Worm (Caenorhabditis elegans): ENCODE measurements around the gene ZK792.12.

Gene ZK792.12

DNA sequence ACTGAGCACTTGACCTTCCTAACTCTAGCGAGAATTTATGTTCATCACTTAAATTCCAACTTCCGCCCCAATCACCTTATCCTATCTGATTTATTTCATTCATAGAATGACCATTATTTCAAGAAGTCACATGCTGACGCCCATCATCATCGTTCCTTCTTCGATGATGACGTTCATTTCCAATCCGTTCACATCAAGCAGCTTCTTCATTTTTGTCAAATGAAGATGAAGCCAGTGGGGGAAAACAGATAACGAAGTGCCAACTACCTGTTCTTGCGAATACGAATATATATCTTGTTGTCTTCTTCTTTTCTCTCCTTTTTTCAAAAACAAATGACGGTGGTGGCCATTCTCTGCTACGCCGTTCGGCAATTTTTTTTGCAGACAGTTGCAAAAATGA lies 8.3 kb downstream of the ZK792.12 start:
- no peak for TF ChIP-seq ceh-19 (GFP tag; optimal IDR thresholded peaks at IDR 0.05)
- TF ChIP-seq sox-4 (tag; optimal IDR thresholded peaks at IDR 0.05), result no peak
- TF ChIP-seq ceh-30 (tag; optimal IDR thresholded peaks at IDR 0.05), result no peak
- TF ChIP-seq C08G9.2 (tag; optimal IDR thresholded peaks at IDR 0.05), result no peak
- no peak for TF ChIP-seq hlh-15 (tag; optimal IDR thresholded peaks at IDR 0.05)
- TF ChIP-seq odd-2 (tag; optimal IDR thresholded peaks at IDR 0.05), result no peak
- TF ChIP-seq unc-86 (tag; optimal IDR thresholded peaks at IDR 0.05), result no peak
- TF ChIP-seq unc-42 (tag; optimal IDR thresholded peaks at IDR 0.05), result no peak
- TF ChIP-seq dmd-4 (tag; optimal IDR thresholded peaks at IDR 0.05; ENCODE audit: borderline replicate concordance), result no peak
- no peak for TF ChIP-seq ttx-3 (tag; optimal IDR thresholded peaks at IDR 0.05)
- TF ChIP-seq ceh-22 (tag; optimal IDR thresholded peaks at IDR 0.05), result no peak
- TF ChIP-seq zip-5 (tag; optimal IDR thresholded peaks at IDR 0.05), result no peak
- no peak for TF ChIP-seq ceh-2 (tag; optimal IDR thresholded peaks at IDR 0.05)
- TF ChIP-seq pqm-1 (tag; optimal IDR thresholded peaks at IDR 0.05), result no peak
- TF ChIP-seq ceh-48 (tag; optimal IDR thresholded peaks at IDR 0.05), result no peak
- TF ChIP-seq C38D4.7 (GFP tag; optimal IDR thresholded peaks at IDR 0.05), result no peak
- TF ChIP-seq pax-1 (tag; optimal IDR thresholded peaks at IDR 0.05), result no peak
- no peak for TF ChIP-seq dve-1 (tag; optimal IDR thresholded peaks at IDR 0.05)

ce11 chrIV:11703685-11704296 lies 10.2 kb downstream of the ZK792.12 start, which contains the start of the genes T22B3.3 and alg-3:
Gene T22B3.3 (minus strand): TSS chrIV:11703785.
Gene alg-3 (plus strand): TSS chrIV:11704246.
- no peak for TF ChIP-seq fax-1 (tag; optimal IDR thresholded peaks at IDR 0.05)
- no peak for TF ChIP-seq rnt-1 (tag; optimal IDR thresholded peaks at IDR 0.05)
- TF ChIP-seq hlh-15 (tag; optimal IDR thresholded peaks at IDR 0.05), result no peak
- no peak for TF ChIP-seq ceh-2 (tag; optimal IDR thresholded peaks at IDR 0.05)
- TF ChIP-seq ceh-48 (tag; optimal IDR thresholded peaks at IDR 0.05), result no peak
- no peak for TF ChIP-seq pat-9 (tag; optimal IDR thresholded peaks at IDR 0.05)
- no peak for TF ChIP-seq dve-1 (tag; optimal IDR thresholded peaks at IDR 0.05)
- no peak for TF ChIP-seq ceh-31 (tag; optimal IDR thresholded peaks at IDR 0.05)
- TF ChIP-seq pqm-1 (tag; optimal IDR thresholded peaks at IDR 0.05), result no peak
- TF ChIP-seq hlh-6 (tag; optimal IDR thresholded peaks at IDR 0.05), result no peak
- TF ChIP-seq ets-4 (tag; optimal IDR thresholded peaks at IDR 0.05), result no peak
- TF ChIP-seq syd-9 (tag; optimal IDR thresholded peaks at IDR 0.05), result no peak
- no peak for TF ChIP-seq lim-6 (tag; optimal IDR thresholded peaks at IDR 0.05)
- TF ChIP-seq ahr-1 (tag; optimal IDR thresholded peaks at IDR 0.05), result no peak
- no peak for TF ChIP-seq K09A11.1 (tag; optimal IDR thresholded peaks at IDR 0.05; ENCODE audit: insufficient read depth)
- no peak for TF ChIP-seq elt-2 (tag; optimal IDR thresholded peaks at IDR 0.05)
- TF ChIP-seq F13H6.1 (tag; optimal IDR thresholded peaks at IDR 0.05), result no peak

ce11 chrIV:11710331-11710730 lies 16.7 kb downstream of the ZK792.12 start:
- TF ChIP-seq nfya-1 (tag; optimal IDR thresholded peaks at IDR 0.05) (peak; percentile 30), ztf-16 (tag; optimal IDR thresholded peaks at IDR 0.05) (no peak), unc-42 (tag; optimal IDR thresholded peaks at IDR 0.05) (no peak), ceh-24 (tag; optimal IDR thresholded peaks at IDR 0.05) (no peak), elt-2 (tag; optimal IDR thresholded peaks at IDR 0.05) (no peak), ceh-18 (tag; optimal IDR thresholded peaks at IDR 0.05) (peak; percentile 65), dmd-4 (tag; optimal IDR thresholded peaks at IDR 0.05; ENCODE audit: borderline replicate concordance) (no peak), che-1 (tag; optimal IDR thresholded peaks at IDR 0.05) (no peak), K09A11.1 (tag; optimal IDR thresholded peaks at IDR 0.05; ENCODE audit: insufficient read depth) (no peak), unc-55 (GFP tag; optimal IDR thresholded peaks at IDR 0.05) (peak; percentile 98), rnt-1 (tag; optimal IDR thresholded peaks at IDR 0.05) (peak; percentile 2), K02D7.2 (tag; optimal IDR thresholded peaks at IDR 0.05) (no peak), pat-9 (tag; optimal IDR thresholded peaks at IDR 0.05) (no peak), syd-9 (tag; optimal IDR thresholded peaks at IDR 0.05) (no peak), sox-4 (tag; optimal IDR thresholded peaks at IDR 0.05) (no peak), ceh-9 (tag; optimal IDR thresholded peaks at IDR 0.05) (no peak)

Measured in whole organism, late embryonic.